Worm (Caenorhabditis elegans) whole organism, midembryonic: ENCODE results near the gene F40G9.12.

Source experiments
- klf-2 ChIP-seq: fragments of 200-800 bp; sonication (Bioruptor generic); conservative IDR thresholded peaks from 2 replicates; pipeline ENCODE4 v1.3.6; 2022; ENCODE audit warnings: missing genetic modification reagents, missing genetic modification characterization, missing compliant biosample characterization
- med-1 ChIP-seq: sonication (generic microtip); optimal IDR thresholded peaks from 2 replicates; lab custom pipeline; 2017; ENCODE audit warnings: missing genetic modification characterization, mild to moderate bottlenecking, missing compliant biosample characterization, antibody characterized with exemption, missing genetic modification reagents; ENCODE audit not compliant: insufficient read depth
- tab-1 ChIP-seq: fragments of 200-800 bp; sonication (Bioruptor generic); IDR thresholded peaks from 2 replicates; pipeline ENCODE4 v1.3.6; 2022; ENCODE audit warnings: missing genetic modification characterization, missing compliant biosample characterization
- ztf-23 ChIP-seq: fragments of 200-800 bp; sonication (Bioruptor generic); IDR thresholded peaks from 2 replicates; pipeline ENCODE4 v1.3.6; 2022; ENCODE audit warnings: missing genetic modification reagents, missing genetic modification characterization, missing compliant biosample characterization

DNA sequence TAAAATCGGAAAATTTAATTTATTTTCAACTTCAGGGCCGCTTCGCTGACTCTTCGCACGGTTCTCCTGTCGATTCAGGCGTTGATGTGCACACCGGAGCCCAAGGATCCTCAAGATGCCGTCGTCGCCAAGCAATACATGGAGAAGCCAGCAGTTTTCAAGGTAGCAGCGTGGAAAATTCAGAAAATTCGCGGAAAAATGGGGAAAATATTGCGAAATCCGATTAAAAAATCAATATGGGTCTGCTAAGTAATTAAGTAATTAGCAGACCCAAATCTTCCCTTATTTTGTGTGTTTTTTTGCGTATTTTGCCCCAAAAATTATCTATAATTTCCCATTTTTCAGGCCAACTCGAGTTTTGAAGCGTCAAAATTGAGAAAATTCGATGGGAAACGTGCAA is 17.6 kb downstream of the F40G9.12 start:
- TF ChIP-seq klf-2 (GFP tag; lab: Robert Waterston, UW) (no peak), med-1 (GFP tag; lab: Kevin White, UChicago) (no peak), tab-1 (no peak), ztf-23 (GFP tag; lab: Robert Waterston, UW) (no peak)
